Fruit fly (Drosophila melanogaster) whole organism, prepupa: ENCODE measurements around the gene app.

Experiments
- Blimp-1 ChIP-seq: fragments of 200-800 bp; sonication (Bioruptor generic); optimal IDR thresholded peaks from 3 replicates; lab custom pipeline; 2017; ENCODE audit warnings: missing biosample characterization, missing genetic modification characterization, mild to moderate bottlenecking, moderate library complexity, missing genetic modification reagents
- CG10631 ChIP-seq: fragments of 200-800 bp; sonication (Bioruptor generic); optimal IDR thresholded peaks from 2 replicates; lab custom pipeline; 2016; ENCODE audit warnings: missing biosample characterization, missing genetic modification characterization
- CG10669 ChIP-seq: fragments of 200-800 bp; sonication (Bioruptor generic); optimal IDR thresholded peaks from 3 replicates; lab custom pipeline; 2018; ENCODE audit warnings: missing biosample characterization, mild to moderate bottlenecking, missing genetic modification characterization, moderate library complexity
- CG11294 ChIP-seq: fragments of 200-800 bp; sonication (Bioruptor generic); IDR thresholded peaks from 2 replicates; pipeline ENCODE4 v1.3.6; 2022; ENCODE audit warnings: missing biosample characterization, missing genetic modification characterization
- CG11762 ChIP-seq: fragments of 200-800 bp; sonication (Bioruptor generic); optimal IDR thresholded peaks from 3 replicates; lab custom pipeline; 2016; ENCODE audit warnings: missing biosample characterization, missing genetic modification characterization; ENCODE audit not compliant: insufficient read depth
- CG11902 ChIP-seq: fragments of 200-800 bp; sonication (Bioruptor generic); optimal IDR thresholded peaks from 3 replicates; lab custom pipeline; 2016; ENCODE audit warnings: missing biosample characterization, missing genetic modification characterization
- CG15336 ChIP-seq: fragments of 200-800 bp; sonication (Bioruptor generic); IDR thresholded peaks from 2 replicates; pipeline ENCODE4 v1.3.6; 2022; ENCODE audit warnings: missing biosample characterization, missing genetic modification characterization
- CG1621 ChIP-seq: fragments of 200-800 bp; sonication (Bioruptor generic); optimal IDR thresholded peaks from 3 replicates; lab custom pipeline; 2018; ENCODE audit warnings: missing biosample characterization, mild to moderate bottlenecking, missing genetic modification characterization
- CG16779 ChIP-seq: fragments of 200-800 bp; sonication (Bioruptor generic); optimal IDR thresholded peaks from 3 replicates; lab custom pipeline; 2017; ENCODE audit warnings: missing biosample characterization, mild to moderate bottlenecking, missing genetic modification characterization
- CG3032 ChIP-seq: fragments of 200-800 bp; optimal IDR thresholded peaks from 2 replicates; lab custom pipeline; 2019; ENCODE audit warnings: missing biosample characterization, mild to moderate bottlenecking, missing genetic modification characterization, moderate library complexity
- CG34406 ChIP-seq: fragments of 200-800 bp; sonication (Bioruptor generic); optimal IDR thresholded peaks from 3 replicates; lab custom pipeline; 2016; ENCODE audit warnings: missing biosample characterization, missing genetic modification characterization
- CG3919 ChIP-seq: fragments of 200-800 bp; sonication (Bioruptor generic); optimal IDR thresholded peaks from 3 replicates; lab custom pipeline; 2016; ENCODE audit warnings: missing biosample characterization, missing genetic modification characterization
- CG6276 ChIP-seq: fragments of 200-800 bp; sonication (Bioruptor generic); optimal IDR thresholded peaks from 2 replicates; lab custom pipeline; 2017; ENCODE audit warnings: missing biosample characterization, mild to moderate bottlenecking, missing genetic modification characterization
- CG6792 ChIP-seq: fragments of 200-800 bp; sonication (Bioruptor generic); optimal IDR thresholded peaks from 3 replicates; lab custom pipeline; 2016; ENCODE audit warnings: missing biosample characterization, missing genetic modification characterization
- CG6854 ChIP-seq: fragments of 200-800 bp; sonication (Bioruptor generic); optimal IDR thresholded peaks from 2 replicates; lab custom pipeline; 2017; ENCODE audit warnings: missing biosample characterization, mild to moderate bottlenecking, missing genetic modification characterization
- CG7368 ChIP-seq: fragments of 200-800 bp; sonication (Bioruptor generic); optimal IDR thresholded peaks from 3 replicates; lab custom pipeline; 2016; ENCODE audit warnings: missing biosample characterization, missing genetic modification characterization
- CG8319 ChIP-seq: fragments of 200-800 bp; sonication (Bioruptor generic); optimal IDR thresholded peaks from 3 replicates; lab custom pipeline; 2016; ENCODE audit warnings: missing biosample characterization, missing genetic modification characterization
- CG8632 ChIP-seq: fragments of 200-800 bp; sonication (Bioruptor generic); optimal IDR thresholded peaks from 3 replicates; lab custom pipeline; 2016; ENCODE audit warnings: missing biosample characterization, missing genetic modification characterization
- CG9139 ChIP-seq: fragments of 200-800 bp; sonication (Bioruptor generic); optimal IDR thresholded peaks from 3 replicates; lab custom pipeline; 2017; ENCODE audit warnings: missing biosample characterization, mild to moderate bottlenecking, missing genetic modification characterization
- Eip75B ChIP-seq: fragments of 200-800 bp; sonication (Bioruptor generic); optimal IDR thresholded peaks from 3 replicates; lab custom pipeline; 2016; ENCODE audit warnings: missing biosample characterization, missing genetic modification characterization
- Eip78C ChIP-seq: fragments of 200-800 bp; sonication (Bioruptor generic); peaks from one replicate; lab custom pipeline; 2016; ENCODE audit warnings: missing biosample characterization, missing genetic modification characterization
- Eip93F ChIP-seq: fragments of 200-800 bp; sonication (Bioruptor generic); optimal IDR thresholded peaks from 2 replicates; lab custom pipeline; 2016; ENCODE audit warnings: missing biosample characterization, mild to moderate bottlenecking, missing genetic modification characterization
- Ets96B ChIP-seq: fragments of 200-800 bp; optimal IDR thresholded peaks from 2 replicates; lab custom pipeline; 2019; ENCODE audit warnings: missing biosample characterization, mild to moderate bottlenecking, missing genetic modification characterization, moderate library complexity
- Gug ChIP-seq: fragments of 200-800 bp; sonication (Bioruptor generic); IDR thresholded peaks from 2 replicates; pipeline ENCODE4 v1.3.6; 2022; ENCODE audit warnings: missing biosample characterization, missing genetic modification characterization
- Hr39 ChIP-seq: fragments of 200-800 bp; sonication (Bioruptor generic); optimal IDR thresholded peaks from 2 replicates; lab custom pipeline; 2016; ENCODE audit warnings: missing biosample characterization, missing genetic modification characterization
- Hr4 ChIP-seq: fragments of 200-800 bp; sonication (Bioruptor generic); optimal IDR thresholded peaks from 3 replicates; lab custom pipeline; 2016; ENCODE audit warnings: missing biosample characterization, missing genetic modification characterization
- Lpt ChIP-seq: fragments of 200-800 bp; sonication (Bioruptor generic); optimal IDR thresholded peaks from 3 replicates; lab custom pipeline; 2016; ENCODE audit warnings: missing biosample characterization, missing genetic modification characterization
- Met ChIP-seq: fragments of 200-800 bp; sonication (Bioruptor generic); optimal IDR thresholded peaks from 3 replicates; lab custom pipeline; 2016; ENCODE audit warnings: missing biosample characterization, missing genetic modification characterization
- OdsH ChIP-seq: fragments of 200-800 bp; sonication (Bioruptor generic); optimal IDR thresholded peaks from 3 replicates; lab custom pipeline; 2016; ENCODE audit warnings: missing biosample characterization, missing genetic modification characterization
- Sox102F ChIP-seq: fragments of 200-800 bp; sonication (Bioruptor generic); optimal IDR thresholded peaks from 2 replicates; lab custom pipeline; 2016; ENCODE audit warnings: missing biosample characterization, mild to moderate bottlenecking, missing genetic modification characterization
- Sox14 ChIP-seq: fragments of 200-800 bp; sonication (Bioruptor generic); optimal IDR thresholded peaks from 3 replicates; lab custom pipeline; 2016; ENCODE audit warnings: missing biosample characterization, missing genetic modification characterization
- Sox15 ChIP-seq: fragments of 200-800 bp; sonication (Bioruptor generic); optimal IDR thresholded peaks from 3 replicates; lab custom pipeline; 2016; ENCODE audit warnings: missing biosample characterization, missing genetic modification characterization
- achi ChIP-seq: fragments of 200-800 bp; sonication (Bioruptor generic); optimal IDR thresholded peaks from 3 replicates; lab custom pipeline; 2016; ENCODE audit warnings: missing biosample characterization, missing genetic modification characterization
- acj6 ChIP-seq: fragments of 200-800 bp; sonication (Bioruptor generic); optimal IDR thresholded peaks from 3 replicates; lab custom pipeline; 2016; ENCODE audit warnings: missing biosample characterization, missing genetic modification characterization
- cyc ChIP-seq: fragments of 200-800 bp; sonication (Bioruptor generic); optimal IDR thresholded peaks from 3 replicates; lab custom pipeline; 2016; ENCODE audit warnings: missing biosample characterization, missing genetic modification characterization
- dac ChIP-seq: fragments of 200-800 bp; sonication (Bioruptor generic); optimal IDR thresholded peaks from 2 replicates; lab custom pipeline; 2017; ENCODE audit warnings: missing biosample characterization, mild to moderate bottlenecking, missing genetic modification characterization
- eg ChIP-seq: fragments of 200-800 bp; sonication (Bioruptor generic); IDR thresholded peaks from 3 replicates; pipeline ENCODE4 v1.3.6; 2022; ENCODE audit warnings: missing biosample characterization, missing genetic modification characterization
- esn ChIP-seq: fragments of 200-800 bp; sonication (Bioruptor generic); optimal IDR thresholded peaks from 2 replicates; lab custom pipeline; 2016; ENCODE audit warnings: missing biosample characterization, mild to moderate bottlenecking, missing genetic modification characterization, moderate library complexity
- fd59A ChIP-seq: fragments of 200-800 bp; sonication (Bioruptor generic); optimal IDR thresholded peaks from 2 replicates; lab custom pipeline; 2017; ENCODE audit warnings: missing biosample characterization, mild to moderate bottlenecking, missing genetic modification characterization, missing genetic modification reagents
- fd85E ChIP-seq: fragments of 200-800 bp; sonication (Bioruptor generic); optimal IDR thresholded peaks from 3 replicates; lab custom pipeline; 2016; ENCODE audit warnings: missing biosample characterization, missing genetic modification characterization
- fkh ChIP-seq: fragments of 200-800 bp; sonication (Bioruptor generic); optimal IDR thresholded peaks from 3 replicates; lab custom pipeline; 2017; ENCODE audit warnings: missing biosample characterization, mild to moderate bottlenecking, missing genetic modification characterization, moderate library complexity
- lz ChIP-seq: fragments of 200-800 bp; sonication (Bioruptor generic); optimal IDR thresholded peaks from 3 replicates; lab custom pipeline; 2016; ENCODE audit warnings: missing biosample characterization, missing genetic modification characterization
- net ChIP-seq: fragments of 200-800 bp; sonication (Bioruptor generic); optimal IDR thresholded peaks from 3 replicates; lab custom pipeline; 2016; ENCODE audit warnings: missing biosample characterization, missing genetic modification characterization
- pdm3 ChIP-seq: fragments of 200-800 bp; sonication (Bioruptor generic); optimal IDR thresholded peaks from 3 replicates; lab custom pipeline; 2016; ENCODE audit warnings: missing biosample characterization, missing genetic modification characterization
- salr ChIP-seq, 2 experiments: fragments of 200-800 bp; sonication (Bioruptor generic); optimal IDR thresholded peaks; 3 replicates each; lab custom pipeline; 2016 to 2018; ENCODE audit warnings: missing biosample characterization in 2 of 2, missing genetic modification characterization in 2 of 2, mild to moderate bottlenecking in 1 of 2
- spab ChIP-seq: fragments of 200-800 bp; sonication (Bioruptor generic); optimal IDR thresholded peaks from 2 replicates; lab custom pipeline; 2017; ENCODE audit warnings: missing biosample characterization, mild to moderate bottlenecking, missing genetic modification characterization, missing genetic modification reagents
- ss ChIP-seq, 2 experiments: fragments of 200-800 bp; sonication (Bioruptor generic); optimal IDR thresholded peaks; 2 replicates in 1 of 2; 3 replicates in 1 of 2; lab custom pipeline; 2017 to 2018; ENCODE audit warnings: mild to moderate bottlenecking in 2 of 2, missing biosample characterization in 2 of 2, missing genetic modification characterization in 2 of 2, moderate library complexity in 1 of 2
- svp ChIP-seq: fragments of 200-800 bp; sonication (Bioruptor generic); peaks from one replicate; lab custom pipeline; 2016; ENCODE audit warnings: missing biosample characterization, missing genetic modification characterization
- topi ChIP-seq: fragments of 200-800 bp; sonication (Bioruptor generic); optimal IDR thresholded peaks from 3 replicates; lab custom pipeline; 2016; ENCODE audit warnings: missing biosample characterization, missing genetic modification characterization
- vri ChIP-seq: fragments of 200-800 bp; sonication (Bioruptor generic); optimal IDR thresholded peaks from 3 replicates; lab custom pipeline; 2016; ENCODE audit warnings: missing biosample characterization, mild to moderate bottlenecking, missing genetic modification characterization

app gene

dm6 chr3L:12266343-12267287, at the start of gene app:
Gene app (minus strand): TSS chr3L:12266841.
- TF ChIP-seq Sox14 (GFP tag; lab: Kevin White, UChicago) (peak; percentile 93), CG15336 (GFP tag; lab: Robert Waterston, UW) (peak; percentile 94), fd85E (GFP tag; lab: Kevin White, UChicago) (peak; percentile 72), vri (GFP tag; lab: Kevin White, UChicago) (peak; percentile 64), CG34406 (peak; percentile 92), Hr39 (GFP tag; lab: Kevin White, UChicago) (peak; percentile 90), acj6 (peak; percentile 90), CG16779 (tag; lab: Kevin White, UChicago) (peak; percentile 87), eg (peak; percentile 97), Eip78C (GFP tag; lab: Kevin White, UChicago) (peak; percentile 98), CG8632 (GFP tag; lab: Kevin White, UChicago) (peak; percentile 91), Gug (GFP tag; lab: Robert Waterston, UW) (peak; percentile 90), CG11294 (GFP tag; lab: Robert Waterston, UW) (peak; percentile 91), salr (GFP tag; optimal IDR thresholded peaks at IDR 0.05; lab: Kevin White, UChicago) (peak; percentile 62 to 94), Lpt (GFP tag; lab: Kevin White, UChicago) (peak; percentile 79), CG8319 (GFP tag; lab: Kevin White, UChicago) (peak; percentile 84), CG11762 (GFP tag; lab: Kevin White, UChicago) (peak; percentile 86), CG10631 (GFP tag; lab: Kevin White, UChicago) (peak; percentile 90), CG6792 (GFP tag; lab: Kevin White, UChicago) (peak; percentile 92), pdm3 (GFP tag; lab: Kevin White, UChicago) (peak; percentile 92), Sox102F (GFP tag; lab: Kevin White, UChicago) (peak; percentile 90), spab (GFP tag; lab: Kevin White, UChicago) (peak; percentile 84), Met (peak; percentile 90), achi (GFP tag; lab: Kevin White, UChicago) (peak; percentile 90), fd59A (peak; percentile 88), CG9139 (GFP tag; lab: Kevin White, UChicago) (peak; percentile 71), Ets96B (tag; lab: Kevin White, UChicago) (peak; percentile 91), Blimp-1 (peak; percentile 87), CG11902 (GFP tag; lab: Kevin White, UChicago) (peak; percentile 86), esn (GFP tag; lab: Kevin White, UChicago) (peak; percentile 89), OdsH (peak; percentile 93), CG1621 (tag; lab: Kevin White, UChicago) (peak; percentile 93), Sox15 (peak; percentile 91), lz (GFP tag; lab: Kevin White, UChicago) (peak; percentile 94), CG10669 (GFP tag; lab: Kevin White, UChicago) (peak; percentile 93), Eip75B (GFP tag; lab: Kevin White, UChicago) (peak; percentile 80), fkh (GFP tag; lab: Kevin White, UChicago) (peak; percentile 15), topi (GFP tag; lab: Kevin White, UChicago) (peak; percentile 90), CG6854 (GFP tag; lab: Kevin White, UChicago) (peak; percentile 66), net (peak; percentile 84), ss (GFP tag; optimal IDR thresholded peaks at IDR 0.05; lab: Kevin White, UChicago) (peak; percentile 76 to 91), cyc (GFP tag; lab: Kevin White, UChicago) (peak; percentile 89), dac (GFP tag; lab: Kevin White, UChicago) (peak; percentile 82), CG3032 (peak; percentile 92), CG6276 (GFP tag; lab: Kevin White, UChicago) (peak; percentile 91), svp (GFP tag; lab: Kevin White, UChicago) (peak; percentile 96), CG3919 (GFP tag; lab: Kevin White, UChicago) (peak; percentile 91), Hr4 (GFP tag; lab: Kevin White, UChicago) (peak; percentile 91), CG7368 (GFP tag; lab: Kevin White, UChicago) (peak; percentile 87), Eip93F (GFP tag; lab: Kevin White, UChicago) (peak; percentile 88)
